Worm (Caenorhabditis elegans) whole organism, midembryonic: ENCODE measurements around the gene sri-25.

Experiments
- flt-1 ChIP-seq: fragments of 200-800 bp; sonication (Bioruptor generic); IDR thresholded peaks from 2 replicates; pipeline ENCODE4 v1.3.6; 2022; ENCODE audit warnings: missing genetic modification characterization, missing compliant biosample characterization
- med-1 ChIP-seq: sonication (generic microtip); optimal IDR thresholded peaks from 2 replicates; lab custom pipeline; 2017; ENCODE audit warnings: missing genetic modification characterization, mild to moderate bottlenecking, missing compliant biosample characterization, antibody characterized with exemption, missing genetic modification reagents; ENCODE audit not compliant: insufficient read depth
- ref-1 ChIP-seq: fragments of 200-800 bp; sonication (Bioruptor generic); conservative IDR thresholded peaks from 2 replicates; pipeline ENCODE4 v1.3.6; 2022; ENCODE audit warnings: missing genetic modification reagents, missing genetic modification characterization, missing compliant biosample characterization
- tab-1 ChIP-seq: fragments of 200-800 bp; sonication (Bioruptor generic); IDR thresholded peaks from 2 replicates; pipeline ENCODE4 v1.3.6; 2022; ENCODE audit warnings: missing genetic modification characterization, missing compliant biosample characterization
- ztf-29 ChIP-seq: fragments of 200-800 bp; sonication (Bioruptor generic); IDR thresholded peaks from 2 replicates; pipeline ENCODE4 v1.3.6; 2022; ENCODE audit warnings: missing genetic modification reagents, missing genetic modification characterization, missing compliant biosample characterization

- TF ChIP-seq ref-1 (GFP tag; lab: Robert Waterston, UW) (no peak), med-1 (no peak), flt-1 (GFP tag; lab: Robert Waterston, UW) (no peak), tab-1 (GFP tag; lab: Robert Waterston, UW) (no peak), ztf-29 (no peak)
These were observed 42.2 kb downstream of the sri-25 start, which contains the start of gene srsx-37 for ce11 chrV:15259049-15259448.
